Worm (Caenorhabditis elegans) whole organism, late embryonic: Measurements from ENCODE around the gene ZC317.6.
A peak's percentile ranks its signal among the peaks of the same experiment; 100 is the strongest.
"Not testable (repeated sequence)": the region's sequence is repeated elsewhere in the genome, so short reads cannot be mapped to it uniquely, and the experiment has no call there.

Experiments used
- C08G9.2 ChIP-seq: sonication (generic microtip); optimal IDR thresholded peaks from 2 replicates; lab custom pipeline; 2016; ENCODE audit warnings: mild to moderate bottlenecking, missing genetic modification characterization, moderate library complexity, missing compliant biosample characterization
- K02D7.2 ChIP-seq: sonication (generic microtip); optimal IDR thresholded peaks from 2 replicates; lab custom pipeline; 2017; ENCODE audit warnings: mild to moderate bottlenecking, missing genetic modification characterization, missing compliant biosample characterization
- K09A11.1 ChIP-seq: sonication (generic microtip); optimal IDR thresholded peaks from 2 replicates; lab custom pipeline; 2017; ENCODE audit warnings: antibody characterized with exemption, mild to moderate bottlenecking, missing genetic modification characterization, missing compliant biosample characterization; ENCODE audit not compliant: insufficient read depth
- T23F11.4 ChIP-seq: fragments of 200-800 bp; sonication (Bioruptor generic); optimal IDR thresholded peaks from 2 replicates; lab custom pipeline; 2018; ENCODE audit warnings: mild to moderate bottlenecking, missing genetic modification characterization, missing compliant biosample characterization
- Y22D7AL.16 ChIP-seq: sonication (generic microtip); optimal IDR thresholded peaks from 2 replicates; lab custom pipeline; 2016; ENCODE audit warnings: missing genetic modification characterization, missing compliant biosample characterization
- ahr-1 ChIP-seq: sonication (generic microtip); optimal IDR thresholded peaks from 2 replicates; lab custom pipeline; 2016; ENCODE audit warnings: missing genetic modification characterization, missing compliant biosample characterization
- ceh-18 ChIP-seq: sonication (generic microtip); optimal IDR thresholded peaks from 2 replicates; lab custom pipeline; 2016; ENCODE audit warnings: missing genetic modification characterization, missing compliant biosample characterization
- ceh-22 ChIP-seq: sonication (generic microtip); optimal IDR thresholded peaks from 2 replicates; lab custom pipeline; 2017; ENCODE audit warnings: missing biosample characterization, missing genetic modification characterization
- ceh-30 ChIP-seq: fragments of 150-350 bp; optimal IDR thresholded peaks from 2 replicates; lab custom pipeline; 2014; ENCODE audit warnings: missing biosample characterization, missing genetic modification characterization
- ceh-31 ChIP-seq: sonication (generic microtip); optimal IDR thresholded peaks from 2 replicates; lab custom pipeline; 2016; ENCODE audit warnings: missing genetic modification characterization, missing compliant biosample characterization
- ceh-45 ChIP-seq: fragments of 200-800 bp; sonication (Bioruptor generic); IDR thresholded peaks from 2 replicates; pipeline ENCODE4 v1.3.6; 2022; ENCODE audit warnings: missing genetic modification reagents, missing genetic modification characterization, missing compliant biosample characterization
- che-1 ChIP-seq: sonication (generic microtip); optimal IDR thresholded peaks from 2 replicates; lab custom pipeline; 2016; ENCODE audit warnings: mild to moderate bottlenecking, missing genetic modification characterization, missing compliant biosample characterization
- dmd-4 ChIP-seq: sonication (generic microtip); optimal IDR thresholded peaks from 2 replicates; lab custom pipeline; 2016; ENCODE audit warnings: borderline replicate concordance, missing genetic modification characterization, missing compliant biosample characterization
- elt-2 ChIP-seq: sonication (generic microtip); optimal IDR thresholded peaks from 2 replicates; lab custom pipeline; 2016; ENCODE audit warnings: missing genetic modification reagents, missing genetic modification characterization, missing compliant biosample characterization
- elt-4 ChIP-seq: sonication (generic microtip); optimal IDR thresholded peaks from 2 replicates; lab custom pipeline; 2016; ENCODE audit warnings: missing genetic modification characterization, missing compliant biosample characterization
- eyg-1 ChIP-seq: sonication (generic microtip); optimal IDR thresholded peaks from 2 replicates; lab custom pipeline; 2016; ENCODE audit warnings: missing genotype, missing genetic modification characterization, missing compliant biosample characterization
- fax-1 ChIP-seq: sonication (generic microtip); optimal IDR thresholded peaks from 2 replicates; lab custom pipeline; 2016; ENCODE audit warnings: missing genotype, missing genetic modification characterization, missing compliant biosample characterization
- fkh-6 ChIP-seq: sonication (generic microtip); optimal IDR thresholded peaks from 2 replicates; lab custom pipeline; 2016; ENCODE audit warnings: missing genetic modification characterization, missing compliant biosample characterization
- gmeb-2 ChIP-seq: sonication (generic microtip); optimal IDR thresholded peaks from 2 replicates; lab custom pipeline; 2016; ENCODE audit warnings: missing genetic modification characterization, inconsistent platforms, missing compliant biosample characterization
- hlh-8 ChIP-seq: sonication (generic microtip); optimal IDR thresholded peaks from 2 replicates; lab custom pipeline; 2016; ENCODE audit warnings: missing genotype, missing genetic modification characterization, missing compliant biosample characterization
- lin-11 ChIP-seq: fragments of 200-800 bp; sonication (Bioruptor generic); optimal IDR thresholded peaks from 2 replicates; lab custom pipeline; 2018; ENCODE audit warnings: mild to moderate bottlenecking, missing genetic modification characterization, missing compliant biosample characterization
- madf-2 ChIP-seq: sonication (generic microtip); optimal IDR thresholded peaks from 2 replicates; lab custom pipeline; 2017; ENCODE audit warnings: missing genetic modification characterization, missing compliant biosample characterization
- mec-3 ChIP-seq: sonication (generic microtip); optimal IDR thresholded peaks from 2 replicates; lab custom pipeline; 2016; ENCODE audit warnings: borderline replicate concordance, missing genetic modification characterization, missing compliant biosample characterization
- nhr-11 ChIP-seq: fragments of 150-350 bp; optimal IDR thresholded peaks from 2 replicates; lab custom pipeline; 2014; ENCODE audit warnings: missing biosample characterization, missing genetic modification characterization
- nhr-232 ChIP-seq: sonication (generic microtip); optimal IDR thresholded peaks from 2 replicates; lab custom pipeline; 2016; ENCODE audit warnings: missing genetic modification characterization, missing compliant biosample characterization
- npax-4 ChIP-seq: sonication (generic microtip); optimal IDR thresholded peaks from 2 replicates; lab custom pipeline; 2016; ENCODE audit warnings: missing genetic modification characterization, missing compliant biosample characterization
- odd-2 ChIP-seq: sonication (generic microtip); optimal IDR thresholded peaks from 2 replicates; lab custom pipeline; 2017; ENCODE audit warnings: antibody characterized with exemption, mild to moderate bottlenecking, missing genetic modification characterization, missing compliant biosample characterization
- pag-3 ChIP-seq: sonication (generic microtip); optimal IDR thresholded peaks from 2 replicates; lab custom pipeline; 2016; ENCODE audit warnings: missing compliant biosample characterization, missing genetic modification characterization, borderline replicate concordance
- pat-9 ChIP-seq: fragments of 200-800 bp; sonication (Bioruptor generic); optimal IDR thresholded peaks from 2 replicates; lab custom pipeline; 2018; ENCODE audit warnings: mild to moderate bottlenecking, missing genetic modification characterization, moderate library complexity, missing compliant biosample characterization
- pha-4 ChIP-seq: fragments of 150-350 bp; optimal IDR thresholded peaks from 2 replicates; lab custom pipeline; 2018; ENCODE audit warnings: missing biosample characterization, missing genetic modification reagents, missing genetic modification characterization
- ref-2 ChIP-seq: sonication (generic microtip); optimal IDR thresholded peaks from 2 replicates; lab custom pipeline; 2016; ENCODE audit warnings: missing genetic modification characterization, missing compliant biosample characterization
- tbx-2 ChIP-seq: sonication (generic microtip); optimal IDR thresholded peaks from 2 replicates; lab custom pipeline; 2016; ENCODE audit warnings: missing genetic modification characterization, missing compliant biosample characterization
- tbx-7 ChIP-seq: sonication (generic microtip); optimal IDR thresholded peaks from 2 replicates; lab custom pipeline; 2016; ENCODE audit warnings: missing genotype, missing genetic modification characterization, missing compliant biosample characterization
- unc-42 ChIP-seq: sonication (generic microtip); optimal IDR thresholded peaks from 2 replicates; lab custom pipeline; 2016; ENCODE audit warnings: missing genotype, missing genetic modification characterization, missing compliant biosample characterization
- ztf-16 ChIP-seq: sonication (generic microtip); optimal IDR thresholded peaks from 2 replicates; lab custom pipeline; 2017; ENCODE audit warnings: missing genetic modification characterization, missing compliant biosample characterization

Gene ZC317.6

DNA sequence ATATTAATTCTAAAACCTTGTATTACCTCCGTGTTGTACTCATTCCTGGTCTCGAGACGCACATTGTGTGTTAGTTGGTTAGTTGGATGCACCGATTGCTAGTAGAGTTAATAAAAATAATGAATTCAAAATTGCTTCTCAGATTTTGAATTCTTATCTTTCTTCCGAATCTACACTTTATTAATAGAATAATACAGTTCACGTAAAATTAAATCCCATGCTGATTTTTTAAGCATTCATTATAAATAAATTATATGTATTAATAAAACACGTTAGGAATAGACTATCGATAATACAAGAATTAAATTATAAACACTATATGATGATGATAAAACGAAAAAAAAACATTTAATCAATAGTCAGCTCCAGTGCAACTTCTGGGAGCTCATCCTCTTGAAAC, at the start of gene ZC317.6:
ZC317.6 (minus strand) TSS at position 101 of the 400 bp plus-strand sequence.
- not testable (repeated sequence) for TF ChIP-seq C08G9.2, Y22D7AL.16, tbx-2 (tag; lab: Kevin White, UChicago)

DNA sequence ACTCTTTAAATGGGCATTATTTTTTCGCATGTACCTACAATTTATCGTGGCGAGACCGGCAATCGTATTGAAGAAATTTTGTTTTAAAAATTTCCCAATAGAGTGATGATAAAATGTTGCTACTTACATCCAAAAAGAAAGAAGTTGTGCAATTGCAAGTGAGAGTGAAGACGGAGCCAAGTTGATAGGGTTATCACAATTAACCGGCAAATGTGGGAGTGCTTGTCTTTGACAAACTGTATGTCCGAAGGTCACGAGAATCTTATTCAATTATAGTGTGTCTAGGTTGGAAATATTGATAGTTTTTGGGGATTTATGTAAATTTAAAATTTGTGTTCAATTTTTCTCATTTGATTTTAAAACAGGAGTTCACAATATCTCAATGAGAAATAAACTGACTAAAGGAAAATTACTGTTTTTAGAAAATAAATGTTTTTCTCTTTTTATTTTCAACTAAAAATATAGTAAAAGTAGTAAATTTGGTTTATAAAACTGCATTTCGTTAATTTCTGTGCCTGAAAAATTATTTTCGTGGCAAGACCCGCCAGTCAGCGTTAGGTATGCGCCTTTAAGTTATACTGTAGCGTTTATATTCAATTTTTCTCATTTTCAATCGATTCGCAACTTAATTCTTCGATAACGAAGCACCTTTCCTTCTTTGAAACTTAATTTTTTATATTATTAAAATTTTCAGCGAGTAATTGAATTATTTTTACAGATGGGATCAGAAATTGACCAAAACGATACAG, 45.4 kb upstream of the ZC317.6 start, which contains the start of the genes hpo-15 and mms-19:
hpo-15 (minus strand) TSS at position 201 of the 749 bp plus-strand sequence.
mms-19 (plus strand) TSS at position 719 of the 749 bp plus-strand sequence.
- no peak for TF ChIP-seq pag-3 (tag; lab: Kevin White, UChicago)
- no peak for TF ChIP-seq tbx-7 (tag; lab: Kevin White, UChicago)
- TF ChIP-seq gmeb-2 (tag; lab: Kevin White, UChicago), result no peak
- TF ChIP-seq ceh-31 (tag; lab: Kevin White, UChicago), result no peak
- TF ChIP-seq pat-9 (tag; lab: Kevin White, UChicago), result no peak
- TF ChIP-seq fax-1 (tag; lab: Kevin White, UChicago), result no peak
- TF ChIP-seq che-1 (tag; lab: Kevin White, UChicago), result no peak
- TF ChIP-seq ceh-45 (GFP tag; lab: Robert Waterston, UW), result no peak
- TF ChIP-seq ref-2, result no peak
- TF ChIP-seq T23F11.4, result no peak
- no peak for TF ChIP-seq pha-4 (tag; lab: Kevin White, UChicago)
- TF ChIP-seq K09A11.1 (tag; lab: Kevin White, UChicago), result no peak
- TF ChIP-seq ztf-16 (tag; lab: Kevin White, UChicago), result no peak
- TF ChIP-seq elt-2 (tag; lab: Kevin White, UChicago), result no peak

DNA sequence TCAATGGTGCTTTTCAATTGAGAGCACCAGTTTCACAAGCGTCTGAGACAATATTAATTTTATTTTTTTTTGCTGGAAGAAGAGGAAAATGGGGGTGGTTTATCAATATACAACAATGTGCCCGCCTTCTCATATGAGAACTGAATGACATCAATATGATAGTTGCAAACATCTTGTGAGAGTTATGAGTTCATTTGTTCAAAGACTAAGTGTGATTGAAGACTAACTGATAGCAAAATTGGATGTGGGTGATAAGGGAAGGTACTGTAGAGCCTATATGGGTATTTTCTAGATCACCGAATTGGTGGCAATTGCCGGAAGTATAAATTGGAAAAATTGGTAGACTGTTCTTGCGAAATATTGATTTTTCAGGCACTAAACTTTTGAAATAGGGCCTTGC, 44.2 kb upstream of the ZC317.6 start:
- TF ChIP-seq ceh-22 (tag; lab: Kevin White, UChicago) (no peak), elt-2 (tag; lab: Kevin White, UChicago) (peak; percentile 15)

DNA sequence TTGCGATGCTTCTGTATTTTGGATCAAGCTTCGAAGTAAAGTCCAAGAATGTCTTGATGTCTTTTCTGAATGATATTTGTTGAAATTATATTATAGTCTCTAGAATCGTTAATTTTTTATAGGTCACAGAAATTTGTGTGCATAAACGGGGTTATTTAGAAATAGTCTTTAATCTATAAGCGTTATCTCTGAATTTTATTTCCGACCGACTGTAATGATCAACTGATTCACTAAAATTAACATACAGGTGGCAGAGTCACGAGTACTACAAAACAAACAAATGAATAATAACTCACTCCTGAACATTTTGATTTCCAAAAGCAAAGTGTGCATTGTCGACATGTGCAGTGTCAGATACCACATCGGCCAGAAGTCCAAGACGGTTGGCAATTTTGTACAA, 43.3 kb upstream of the ZC317.6 start:
- TF ChIP-seq odd-2 (tag; lab: Kevin White, UChicago) (no peak), che-1 (tag; lab: Kevin White, UChicago) (no peak), nhr-232 (tag; lab: Kevin White, UChicago) (no peak), fkh-6 (no peak), lin-11 (tag; lab: Kevin White, UChicago) (no peak), ceh-18 (tag; lab: Kevin White, UChicago) (no peak), ahr-1 (tag; lab: Kevin White, UChicago) (no peak), npax-4 (tag; lab: Kevin White, UChicago) (no peak), dmd-4 (tag; lab: Kevin White, UChicago) (no peak)

DNA sequence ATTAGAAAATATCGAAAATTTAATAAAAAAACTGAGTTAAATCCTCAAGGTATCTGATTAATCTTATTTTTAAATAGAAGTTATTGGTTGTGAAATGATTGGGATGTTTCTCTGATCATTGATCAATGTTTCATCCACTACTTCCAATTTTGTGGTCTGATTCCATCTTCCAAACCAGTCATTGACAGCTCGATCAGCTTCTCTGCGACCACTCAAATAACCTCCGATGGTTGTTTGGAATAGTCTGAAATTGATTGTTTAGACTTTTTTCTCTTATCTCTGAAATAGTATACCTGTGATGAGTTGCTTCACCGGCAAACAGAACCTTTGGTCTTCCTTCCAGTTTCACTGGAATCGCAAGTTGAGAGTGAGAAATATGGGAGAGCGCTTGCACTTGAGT, 41.6 kb upstream of the ZC317.6 start:
- TF ChIP-seq dmd-4 (tag; lab: Kevin White, UChicago) (no peak), ceh-31 (tag; lab: Kevin White, UChicago) (no peak), lin-11 (tag; lab: Kevin White, UChicago) (no peak), madf-2 (no peak), mec-3 (tag; lab: Kevin White, UChicago) (no peak), K09A11.1 (tag; lab: Kevin White, UChicago) (no peak), fax-1 (tag; lab: Kevin White, UChicago) (no peak), hlh-8 (tag; lab: Kevin White, UChicago) (no peak), eyg-1 (tag; lab: Kevin White, UChicago) (no peak), elt-4 (tag; lab: Kevin White, UChicago) (no peak), pag-3 (tag; lab: Kevin White, UChicago) (no peak), K02D7.2 (tag; lab: Kevin White, UChicago) (no peak), unc-42 (no peak), nhr-11 (tag; lab: Kevin White, UChicago) (no peak), pha-4 (tag; lab: Kevin White, UChicago) (no peak), ceh-30 (tag; lab: Kevin White, UChicago) (no peak)
